Fruit fly (Drosophila melanogaster) whole organism, prepupa: ENCODE measurements around the gene Npc2f.

ENCODE experiments used
- CG15336 ChIP-seq: fragments of 200-800 bp; sonication (Bioruptor generic); IDR thresholded peaks from 2 replicates; pipeline ENCODE4 v1.3.6; 2022; ENCODE audit warnings: missing biosample characterization, missing genetic modification characterization
- CG6854 ChIP-seq: fragments of 200-800 bp; sonication (Bioruptor generic); optimal IDR thresholded peaks from 2 replicates; lab custom pipeline; 2017; ENCODE audit warnings: missing biosample characterization, mild to moderate bottlenecking, missing genetic modification characterization
- CG8319 ChIP-seq: fragments of 200-800 bp; sonication (Bioruptor generic); optimal IDR thresholded peaks from 3 replicates; lab custom pipeline; 2016; ENCODE audit warnings: missing biosample characterization, missing genetic modification characterization
- CG8632 ChIP-seq: fragments of 200-800 bp; sonication (Bioruptor generic); optimal IDR thresholded peaks from 3 replicates; lab custom pipeline; 2016; ENCODE audit warnings: missing biosample characterization, missing genetic modification characterization
- Ets21C ChIP-seq: fragments of 200-800 bp; sonication (Bioruptor generic); optimal IDR thresholded peaks from 3 replicates; lab custom pipeline; 2016; ENCODE audit warnings: missing biosample characterization, missing genetic modification characterization
- Ets96B ChIP-seq: fragments of 200-800 bp; optimal IDR thresholded peaks from 2 replicates; lab custom pipeline; 2019; ENCODE audit warnings: missing biosample characterization, mild to moderate bottlenecking, missing genetic modification characterization, moderate library complexity
- Gug ChIP-seq: fragments of 200-800 bp; sonication (Bioruptor generic); IDR thresholded peaks from 2 replicates; pipeline ENCODE4 v1.3.6; 2022; ENCODE audit warnings: missing biosample characterization, missing genetic modification characterization
- Hr38 ChIP-seq: sonication (Bioruptor generic); optimal IDR thresholded peaks from 2 replicates; lab custom pipeline; 2016; ENCODE audit warnings: missing biosample characterization, missing genetic modification characterization
- Hr4 ChIP-seq: fragments of 200-800 bp; sonication (Bioruptor generic); optimal IDR thresholded peaks from 3 replicates; lab custom pipeline; 2016; ENCODE audit warnings: missing biosample characterization, missing genetic modification characterization
- OdsH ChIP-seq: fragments of 200-800 bp; sonication (Bioruptor generic); optimal IDR thresholded peaks from 3 replicates; lab custom pipeline; 2016; ENCODE audit warnings: missing biosample characterization, missing genetic modification characterization
- Sox102F ChIP-seq: fragments of 200-800 bp; sonication (Bioruptor generic); optimal IDR thresholded peaks from 2 replicates; lab custom pipeline; 2016; ENCODE audit warnings: missing biosample characterization, mild to moderate bottlenecking, missing genetic modification characterization
- fd85E ChIP-seq: fragments of 200-800 bp; sonication (Bioruptor generic); optimal IDR thresholded peaks from 3 replicates; lab custom pipeline; 2016; ENCODE audit warnings: missing biosample characterization, missing genetic modification characterization
- lz ChIP-seq: fragments of 200-800 bp; sonication (Bioruptor generic); optimal IDR thresholded peaks from 3 replicates; lab custom pipeline; 2016; ENCODE audit warnings: missing biosample characterization, missing genetic modification characterization
- vri ChIP-seq: fragments of 200-800 bp; sonication (Bioruptor generic); optimal IDR thresholded peaks from 3 replicates; lab custom pipeline; 2016; ENCODE audit warnings: missing biosample characterization, mild to moderate bottlenecking, missing genetic modification characterization

- TF ChIP-seq Hr4 (GFP tag; lab: Kevin White, UChicago): peak; percentile 85
- peak; percentile 70 for TF ChIP-seq Ets21C (GFP tag; lab: Kevin White, UChicago)
- peak; percentile 92 for TF ChIP-seq OdsH (GFP tag; lab: Kevin White, UChicago)
- TF ChIP-seq CG6854: peak; percentile 39
- peak; percentile 87 for TF ChIP-seq lz
- peak; percentile 93 for TF ChIP-seq Ets96B (tag; lab: Kevin White, UChicago)
- no peak for TF ChIP-seq Sox102F
- TF ChIP-seq CG8319 (GFP tag; lab: Kevin White, UChicago): peak; percentile 73
- TF ChIP-seq CG8632 (GFP tag; lab: Kevin White, UChicago): peak; percentile 88
- TF ChIP-seq Gug (GFP tag; lab: Robert Waterston, UW): peak; percentile 89
- TF ChIP-seq Hr38: no peak
- TF ChIP-seq CG15336 (GFP tag; lab: Robert Waterston, UW): peak; percentile 92
- peak; percentile 75 for TF ChIP-seq vri (GFP tag; lab: Kevin White, UChicago)
- TF ChIP-seq fd85E (GFP tag; lab: Kevin White, UChicago): no peak
Observed at dm6 chr3R:24161173-24161811, 23.6 kb downstream of the Npc2f start, which contains the start of the genes Myo95E and TBC1d7.
